Worm (Caenorhabditis elegans) whole organism, mixed stage, embryonic: ENCODE measurements around the gene Y53C12B.7.

ENCODE experiments used
- blmp-1 ChIP-seq: fragments of 150-350 bp; optimal IDR thresholded peaks from 2 replicates; lab custom pipeline; 2014; ENCODE audit warnings: missing biosample characterization, missing genetic modification characterization
- ceh-83 ChIP-seq: fragments of 200-800 bp; sonication (Bioruptor generic); optimal IDR thresholded peaks from 2 replicates; lab custom pipeline; 2018; ENCODE audit warnings: mild to moderate bottlenecking, missing genetic modification characterization, missing compliant biosample characterization
- ces-1 ChIP-seq: fragments of 150-350 bp; optimal IDR thresholded peaks from 2 replicates; lab custom pipeline; 2014; ENCODE audit warnings: missing biosample characterization, missing genetic modification reagents, missing genetic modification characterization
- lin-13 ChIP-seq: fragments of 150-350 bp; optimal IDR thresholded peaks from 2 replicates; lab custom pipeline; 2014; ENCODE audit warnings: missing biosample characterization, missing genetic modification characterization
- lin-32 ChIP-seq: fragments of 200-800 bp; sonication (Bioruptor generic); optimal IDR thresholded peaks from 2 replicates; lab custom pipeline; 2018; ENCODE audit warnings: mild to moderate bottlenecking, missing genetic modification characterization, missing compliant biosample characterization
- lsy-2 ChIP-seq: fragments of 150-350 bp; optimal IDR thresholded peaks from 2 replicates; lab custom pipeline; 2014; ENCODE audit warnings: missing biosample characterization, missing genetic modification characterization
- mab-5 ChIP-seq: fragments of 150-350 bp; optimal IDR thresholded peaks from 2 replicates; lab custom pipeline; 2014; ENCODE audit warnings: missing biosample characterization, missing genetic modification characterization
- mep-1 ChIP-seq: fragments of 150-350 bp; optimal IDR thresholded peaks from 2 replicates; lab custom pipeline; 2017; ENCODE audit warnings: missing biosample characterization, missing genetic modification reagents, missing genetic modification characterization, inconsistent platforms
- snpc-4 ChIP-seq: fragments of 150-350 bp; optimal IDR thresholded peaks from 2 replicates; lab custom pipeline; 2014; ENCODE audit warnings: missing biosample characterization, missing genetic modification characterization
- unc-39 ChIP-seq: fragments of 150-350 bp; optimal IDR thresholded peaks from 2 replicates; lab custom pipeline; 2014; ENCODE audit warnings: missing biosample characterization, missing genetic modification characterization
- unc-62 ChIP-seq: fragments of 150-350 bp; optimal IDR thresholded peaks from 2 replicates; lab custom pipeline; 2014; ENCODE audit warnings: missing biosample characterization, missing genetic modification reagents, missing genetic modification characterization
- ztf-11 ChIP-seq: fragments of 150-350 bp; optimal IDR thresholded peaks from 2 replicates; lab custom pipeline; 2014; ENCODE audit warnings: missing biosample characterization, missing genetic modification characterization

- TF ChIP-seq lin-32 (no peak), unc-39 (no peak), lin-13 (tag; lab: Kevin White, UChicago) (no peak), blmp-1 (tag; lab: Kevin White, UChicago) (no peak), ces-1 (GFP tag; lab: Kevin White, UChicago) (no peak), lsy-2 (tag; lab: Kevin White, UChicago) (no peak), mep-1 (tag; lab: Kevin White, UChicago) (no peak), snpc-4 (tag; lab: Kevin White, UChicago) (no peak), unc-62 (GFP tag; lab: Kevin White, UChicago) (no peak), mab-5 (tag; lab: Kevin White, UChicago) (no peak), ceh-83 (no peak), ztf-11 (tag; lab: Kevin White, UChicago) (no peak)
Measured at ce11 chrII:9802642-9803041, 49.6 kb upstream of the Y53C12B.7 start, which contains the start of gene cyp-13A6.
